Worm (Caenorhabditis elegans): ENCODE data around the gene bcmo-1.

bcmo-1 gene

DNA sequence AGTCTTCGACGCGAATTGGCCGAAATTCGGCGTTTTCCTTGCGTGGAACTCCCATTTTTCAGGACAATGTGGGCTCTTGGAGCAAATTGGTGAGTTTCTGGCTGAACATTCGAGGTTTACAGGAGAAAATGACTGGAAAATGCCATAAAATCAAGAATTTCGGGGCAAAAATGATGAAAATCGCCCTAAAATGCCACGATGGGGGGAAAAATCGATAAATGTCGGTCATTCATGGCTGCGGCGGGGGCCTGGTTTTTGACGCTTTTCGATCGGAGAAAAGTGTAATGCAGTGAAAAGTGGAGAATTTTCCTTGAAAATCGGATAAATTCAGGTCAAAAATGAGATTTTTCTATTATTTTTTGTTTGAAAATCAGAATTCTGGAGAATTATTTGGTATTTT lies 25.3 kb upstream of the bcmo-1 start, which contains the start of the genes Y46G5A.18 and Y46G5A.47:
TSS of gene Y46G5A.18 (minus strand) at position 101 of the 400 bp plus-strand sequence.
TSS of gene Y46G5A.47 (minus strand) at position 146 of the 400 bp plus-strand sequence.
- no peak for TF ChIP-seq tbx-2 (tag; optimal IDR thresholded peaks at IDR 0.05)
- TF ChIP-seq ceh-48 (tag; optimal IDR thresholded peaks at IDR 0.05) = peak; percentile 64

DNA sequence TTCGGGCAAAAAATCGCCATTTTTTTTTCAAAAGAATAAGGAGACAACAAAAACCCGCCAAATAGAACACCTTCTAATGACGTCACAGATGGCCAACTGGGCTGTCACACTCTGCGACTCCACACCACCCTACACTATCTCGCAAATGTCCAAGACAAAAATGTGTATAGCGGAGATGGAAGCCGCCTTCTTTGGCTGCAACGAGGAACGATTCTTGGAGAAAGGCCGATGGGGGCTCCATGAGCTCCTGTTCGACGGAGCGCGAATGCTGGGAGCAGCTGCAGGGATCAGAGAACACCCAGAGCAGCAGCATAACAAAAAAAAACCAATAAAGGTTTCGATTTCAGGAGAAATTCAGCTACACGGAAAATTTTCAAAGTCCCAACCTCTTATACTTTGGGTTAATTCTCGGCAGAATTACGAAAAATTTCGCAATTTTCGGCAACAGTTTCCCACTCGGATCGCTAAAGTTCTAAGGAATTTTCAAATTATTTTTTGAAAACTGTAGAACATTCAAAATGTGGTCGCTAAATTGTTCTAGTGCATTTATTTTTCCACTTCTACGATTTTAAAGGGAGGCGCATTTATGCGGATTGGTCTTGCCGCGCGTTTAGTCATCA lies 24.6 kb upstream of the bcmo-1 start:
- TF ChIP-seq unc-42 (tag; optimal IDR thresholded peaks at IDR 0.05) = peak; percentile 10
- peak; percentile 16; the same call in 1 of the 2 replicates for TF ChIP-seq sox-2 (GFP tag; IDR thresholded peaks at IDR 0.05)
- peak; percentile 60 for TF ChIP-seq hlh-6 (tag; optimal IDR thresholded peaks at IDR 0.05)
- TF ChIP-seq unc-3 (GFP tag; conservative IDR thresholded peaks at IDR 0.05) = no peak
- no peak for TF ChIP-seq unc-3 (tag; optimal IDR thresholded peaks at IDR 0.05)
- TF ChIP-seq ceh-14 (tag; optimal IDR thresholded peaks at IDR 0.05) = no peak
- TF ChIP-seq ref-2 (tag; optimal IDR thresholded peaks at IDR 0.05) = peak; percentile 51
- TF ChIP-seq nfya-1 (tag; optimal IDR thresholded peaks at IDR 0.05) = peak; percentile 30
- TF ChIP-seq ceh-31 (tag; optimal IDR thresholded peaks at IDR 0.05) = peak; percentile 39

DNA sequence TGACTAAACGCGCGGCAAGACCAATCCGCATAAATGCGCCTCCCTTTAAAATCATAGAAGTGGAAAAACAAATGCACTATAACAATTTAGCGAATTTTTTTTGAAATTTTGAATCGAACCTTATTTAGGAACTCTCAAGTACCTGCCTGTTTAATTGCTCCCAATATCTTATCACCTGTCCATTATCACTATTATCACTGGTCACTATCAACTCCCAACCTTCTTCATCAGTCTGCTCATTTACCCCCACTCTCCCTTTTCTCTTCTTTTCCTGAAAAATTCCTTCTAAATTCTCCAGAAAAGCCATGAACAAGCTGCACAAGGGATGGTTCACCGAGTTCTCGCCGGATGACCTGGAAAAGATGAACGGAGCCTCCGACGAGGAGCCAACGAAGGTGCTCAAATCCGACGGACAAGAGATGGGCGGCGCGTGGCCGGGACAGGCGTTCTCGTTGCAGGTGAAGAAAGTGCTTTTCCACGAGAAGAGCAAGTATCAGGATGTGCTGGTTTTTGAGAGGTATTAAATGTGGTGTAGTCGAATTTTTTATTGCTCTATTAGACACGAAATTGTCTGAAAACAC lies 23.8 kb upstream of the bcmo-1 start, which contains the start of gene spds-1:
TSS of gene spds-1 (plus strand) at position 298 of the 581 bp plus-strand sequence.
- peak; percentile 76 for TF ChIP-seq elt-2 (tag; optimal IDR thresholded peaks at IDR 0.05)
- TF ChIP-seq ceh-22 (tag; optimal IDR thresholded peaks at IDR 0.05) = no peak
- TF ChIP-seq rnt-1 (tag; optimal IDR thresholded peaks at IDR 0.05) = no peak
- no peak for TF ChIP-seq ceh-30 (tag; optimal IDR thresholded peaks at IDR 0.05)

DNA sequence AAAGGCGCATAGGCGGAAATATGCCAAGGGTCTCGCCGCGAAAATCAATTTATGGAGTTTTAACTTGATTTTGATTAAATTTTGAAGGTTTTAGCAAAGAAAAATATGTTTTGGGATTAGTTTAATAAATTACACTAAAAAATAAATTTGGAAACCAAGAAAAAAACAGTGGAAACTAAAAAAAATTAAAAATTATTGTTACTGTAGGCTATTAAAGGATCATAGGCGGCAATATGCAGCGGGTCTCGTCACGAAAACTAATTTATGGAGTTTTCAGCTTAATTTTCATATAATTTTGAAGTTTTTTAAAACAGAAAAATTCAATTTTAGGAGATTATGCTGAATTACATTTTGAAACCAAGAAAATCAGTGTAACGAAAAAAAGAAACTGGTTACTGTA lies 21.7 kb upstream of the bcmo-1 start:
- TF ChIP-seq unc-3 (GFP tag; conservative IDR thresholded peaks at IDR 0.05) (no peak), unc-3 (tag; optimal IDR thresholded peaks at IDR 0.05) (no peak), mec-3 (tag; optimal IDR thresholded peaks at IDR 0.05; ENCODE audit: borderline replicate concordance) (no peak), ceh-6 (GFP tag; optimal IDR thresholded peaks at IDR 0.05) (no peak), unc-55 (GFP tag; optimal IDR thresholded peaks at IDR 0.05) (no peak), sox-2 (GFP tag; IDR thresholded peaks at IDR 0.05) (no peak), dve-1 (tag; optimal IDR thresholded peaks at IDR 0.05) (no peak)

DNA sequence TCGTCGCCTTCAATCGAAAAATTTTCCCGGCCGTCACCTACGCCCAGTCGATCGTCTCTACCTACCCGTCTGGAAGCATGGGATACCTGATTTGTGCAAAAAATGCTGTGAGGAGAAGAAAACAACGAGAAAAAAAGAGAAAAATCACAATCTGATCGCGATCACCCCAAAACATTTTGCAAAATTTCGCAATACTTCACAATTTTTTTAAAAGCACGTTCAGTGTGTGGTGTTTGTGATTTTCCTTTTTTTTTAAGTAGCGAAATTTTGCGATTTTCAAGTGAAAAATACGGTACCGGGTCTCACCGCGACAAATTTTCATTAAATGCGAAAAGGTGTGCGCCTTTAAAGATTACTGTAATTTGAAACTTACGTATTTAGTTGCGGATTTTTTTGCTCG lies 20.8 kb upstream of the bcmo-1 start:
- TF ChIP-seq pha-2 (tag; optimal IDR thresholded peaks at IDR 0.05) = no peak
- no peak for TF ChIP-seq F13H6.1 (tag; optimal IDR thresholded peaks at IDR 0.05)
- TF ChIP-seq fkh-6 (tag; optimal IDR thresholded peaks at IDR 0.05) = no peak
- no peak for TF ChIP-seq nfya-1 (tag; optimal IDR thresholded peaks at IDR 0.05)
- no peak for TF ChIP-seq unc-42 (tag; optimal IDR thresholded peaks at IDR 0.05)
- TF ChIP-seq rnt-1 (tag; optimal IDR thresholded peaks at IDR 0.05) = no peak
- TF ChIP-seq sox-4 (tag; optimal IDR thresholded peaks at IDR 0.05) = no peak
- TF ChIP-seq K09A11.1 (tag; optimal IDR thresholded peaks at IDR 0.05; ENCODE audit: insufficient read depth) = no peak
- TF ChIP-seq ceh-6 (GFP tag; optimal IDR thresholded peaks at IDR 0.05) = no peak
- no peak for TF ChIP-seq K02D7.2 (tag; optimal IDR thresholded peaks at IDR 0.05)
- no peak for TF ChIP-seq madf-2 (tag; optimal IDR thresholded peaks at IDR 0.05)
- no peak for TF ChIP-seq odd-2 (tag; optimal IDR thresholded peaks at IDR 0.05)
- TF ChIP-seq lin-11 (tag; optimal IDR thresholded peaks at IDR 0.05) = no peak
- TF ChIP-seq tbx-7 (tag; optimal IDR thresholded peaks at IDR 0.05) = no peak
- TF ChIP-seq tbx-2 (tag; optimal IDR thresholded peaks at IDR 0.05) = no peak
- no peak for TF ChIP-seq ceh-24 (tag; optimal IDR thresholded peaks at IDR 0.05)
- TF ChIP-seq elt-2 (tag; optimal IDR thresholded peaks at IDR 0.05) = no peak
- no peak for TF ChIP-seq dmd-4 (tag; optimal IDR thresholded peaks at IDR 0.05; ENCODE audit: borderline replicate concordance)
- no peak for TF ChIP-seq gmeb-2 (tag; optimal IDR thresholded peaks at IDR 0.05)
- TF ChIP-seq pqm-1 (tag; optimal IDR thresholded peaks at IDR 0.05) = no peak
